Worm (Caenorhabditis elegans) whole organism, early embryonic: ENCODE data around the gene C06H2.7.

Experiments
- F13C5.2 ChIP-seq: sonication (generic microtip); optimal IDR thresholded peaks from 2 replicates; lab custom pipeline; 2017; ENCODE audit warnings: mild to moderate bottlenecking, missing genetic modification characterization, inconsistent platforms, missing compliant biosample characterization
- aly-1 ChIP-seq: sonication (generic microtip); optimal IDR thresholded peaks from 2 replicates; lab custom pipeline; 2016; ENCODE audit warnings: missing genetic modification characterization, missing compliant biosample characterization

- TF ChIP-seq aly-1 (tag; lab: Kevin White, UChicago) (no peak), F13C5.2 (tag; lab: Kevin White, UChicago) (no peak)
Measured at ce11 chrV:11180951-11181350, 36.4 kb upstream of the C06H2.7 start.
